Worm (Caenorhabditis elegans) whole organism, late embryonic: ENCODE measurements around the gene str-196.

ENCODE experiments used
- C38D4.7 ChIP-seq: fragments of 200-800 bp; sonication (Bioruptor generic); optimal IDR thresholded peaks from 2 replicates; lab custom pipeline; 2018; ENCODE audit warnings: mild to moderate bottlenecking, missing genetic modification characterization, moderate library complexity, missing compliant biosample characterization
- F13H6.1 ChIP-seq: sonication (generic microtip); optimal IDR thresholded peaks from 2 replicates; lab custom pipeline; 2016; ENCODE audit warnings: missing genetic modification characterization, missing compliant biosample characterization
- K02D7.2 ChIP-seq: sonication (generic microtip); optimal IDR thresholded peaks from 2 replicates; lab custom pipeline; 2017; ENCODE audit warnings: mild to moderate bottlenecking, missing genetic modification characterization, missing compliant biosample characterization
- K09A11.1 ChIP-seq: sonication (generic microtip); optimal IDR thresholded peaks from 2 replicates; lab custom pipeline; 2017; ENCODE audit warnings: antibody characterized with exemption, mild to moderate bottlenecking, missing genetic modification characterization, missing compliant biosample characterization; ENCODE audit not compliant: insufficient read depth
- Y22D7AL.16 ChIP-seq: sonication (generic microtip); optimal IDR thresholded peaks from 2 replicates; lab custom pipeline; 2016; ENCODE audit warnings: missing genetic modification characterization, missing compliant biosample characterization
- ahr-1 ChIP-seq: sonication (generic microtip); optimal IDR thresholded peaks from 2 replicates; lab custom pipeline; 2016; ENCODE audit warnings: missing genetic modification characterization, missing compliant biosample characterization
- ceh-18 ChIP-seq: sonication (generic microtip); optimal IDR thresholded peaks from 2 replicates; lab custom pipeline; 2016; ENCODE audit warnings: missing genetic modification characterization, missing compliant biosample characterization
- ceh-19 ChIP-seq: fragments of 200-800 bp; sonication (Bioruptor generic); optimal IDR thresholded peaks from 2 replicates; lab custom pipeline; 2018; ENCODE audit warnings: mild to moderate bottlenecking, missing genetic modification characterization, missing compliant biosample characterization
- ceh-2 ChIP-seq: sonication (generic microtip); optimal IDR thresholded peaks from 2 replicates; lab custom pipeline; 2016; ENCODE audit warnings: missing genotype, missing genetic modification characterization, missing compliant biosample characterization
- ceh-48 ChIP-seq: sonication (generic microtip); optimal IDR thresholded peaks from 2 replicates; lab custom pipeline; 2016; ENCODE audit warnings: missing genetic modification characterization, inconsistent platforms, missing compliant biosample characterization
- ceh-6 ChIP-seq: fragments of 200-800 bp; sonication (Bioruptor generic); optimal IDR thresholded peaks from 2 replicates; lab custom pipeline; 2018; ENCODE audit warnings: mild to moderate bottlenecking, missing genetic modification characterization, missing compliant biosample characterization
- che-1 ChIP-seq: sonication (generic microtip); optimal IDR thresholded peaks from 2 replicates; lab custom pipeline; 2016; ENCODE audit warnings: mild to moderate bottlenecking, missing genetic modification characterization, missing compliant biosample characterization
- dmd-4 ChIP-seq: sonication (generic microtip); optimal IDR thresholded peaks from 2 replicates; lab custom pipeline; 2016; ENCODE audit warnings: borderline replicate concordance, missing genetic modification characterization, missing compliant biosample characterization
- dve-1 ChIP-seq: sonication (generic microtip); optimal IDR thresholded peaks from 2 replicates; lab custom pipeline; 2017; ENCODE audit warnings: antibody characterized with exemption, mild to moderate bottlenecking, missing genetic modification characterization, missing compliant biosample characterization
- ets-4 ChIP-seq: sonication (generic microtip); optimal IDR thresholded peaks from 2 replicates; lab custom pipeline; 2016; ENCODE audit warnings: missing genetic modification characterization, missing compliant biosample characterization
- fkh-10 ChIP-seq: fragments of 150-350 bp; optimal IDR thresholded peaks from 2 replicates; lab custom pipeline; 2014; ENCODE audit warnings: missing biosample characterization, missing genetic modification reagents, missing genetic modification characterization
- hlh-30 ChIP-seq: sonication (generic microtip); optimal IDR thresholded peaks from 2 replicates; lab custom pipeline; 2017; ENCODE audit warnings: antibody characterized with exemption, missing genetic modification characterization, missing compliant biosample characterization; ENCODE audit not compliant: insufficient read depth
- hlh-6 ChIP-seq: sonication (generic microtip); optimal IDR thresholded peaks from 2 replicates; lab custom pipeline; 2016; ENCODE audit warnings: missing genotype, missing genetic modification characterization, missing compliant biosample characterization
- hlh-8 ChIP-seq: sonication (generic microtip); optimal IDR thresholded peaks from 2 replicates; lab custom pipeline; 2016; ENCODE audit warnings: missing genotype, missing genetic modification characterization, missing compliant biosample characterization
- lim-6 ChIP-seq: sonication (generic microtip); optimal IDR thresholded peaks from 2 replicates; lab custom pipeline; 2016; ENCODE audit warnings: missing genetic modification characterization, missing compliant biosample characterization
- mec-3 ChIP-seq: sonication (generic microtip); optimal IDR thresholded peaks from 2 replicates; lab custom pipeline; 2016; ENCODE audit warnings: borderline replicate concordance, missing genetic modification characterization, missing compliant biosample characterization
- nfya-1 ChIP-seq: sonication (generic microtip); optimal IDR thresholded peaks from 2 replicates; lab custom pipeline; 2017; ENCODE audit warnings: missing genetic modification characterization, mild to moderate bottlenecking, missing compliant biosample characterization, antibody characterized with exemption, moderate library complexity
- nhr-11 ChIP-seq: fragments of 150-350 bp; optimal IDR thresholded peaks from 2 replicates; lab custom pipeline; 2014; ENCODE audit warnings: missing biosample characterization, missing genetic modification characterization
- nhr-232 ChIP-seq: sonication (generic microtip); optimal IDR thresholded peaks from 2 replicates; lab custom pipeline; 2016; ENCODE audit warnings: missing genetic modification characterization, missing compliant biosample characterization
- npax-4 ChIP-seq: sonication (generic microtip); optimal IDR thresholded peaks from 2 replicates; lab custom pipeline; 2016; ENCODE audit warnings: missing genetic modification characterization, missing compliant biosample characterization
- odd-2 ChIP-seq: sonication (generic microtip); optimal IDR thresholded peaks from 2 replicates; lab custom pipeline; 2017; ENCODE audit warnings: antibody characterized with exemption, mild to moderate bottlenecking, missing genetic modification characterization, missing compliant biosample characterization
- pat-9 ChIP-seq: fragments of 200-800 bp; sonication (Bioruptor generic); optimal IDR thresholded peaks from 2 replicates; lab custom pipeline; 2018; ENCODE audit warnings: mild to moderate bottlenecking, missing genetic modification characterization, moderate library complexity, missing compliant biosample characterization
- pha-2 ChIP-seq: sonication (generic microtip); optimal IDR thresholded peaks from 2 replicates; lab custom pipeline; 2017; ENCODE audit warnings: mild to moderate bottlenecking, missing genetic modification characterization, missing compliant biosample characterization
- pros-1 ChIP-seq: fragments of 150-350 bp; optimal IDR thresholded peaks from 2 replicates; lab custom pipeline; 2014; ENCODE audit warnings: missing biosample characterization, missing genetic modification reagents, missing genetic modification characterization
- sdc-2 ChIP-seq: sonication (generic microtip); optimal IDR thresholded peaks from 2 replicates; lab custom pipeline; 2016; ENCODE audit warnings: missing genotype, missing genetic modification characterization, missing compliant biosample characterization
- sox-2 ChIP-seq: fragments of 200-800 bp; sonication (Bioruptor generic); IDR thresholded peaks from 2 replicates; pipeline ENCODE4 v1.3.6; 2022; ENCODE audit warnings: missing genetic modification reagents, missing genetic modification characterization, missing compliant biosample characterization
- ttx-3 ChIP-seq: sonication (generic microtip); optimal IDR thresholded peaks from 2 replicates; lab custom pipeline; 2016; ENCODE audit warnings: missing genetic modification reagents, missing genetic modification characterization, missing compliant biosample characterization
- unc-3 ChIP-seq, 2 experiments: fragments of 200-800 bp in 1 of 2; sonication (Bioruptor generic) in 1 of 2; sonication (generic microtip) in 1 of 2; conservative IDR thresholded peaks in 1 of 2; optimal IDR thresholded peaks in 1 of 2; 2 replicates each; pipeline versions ENCODE4 v1.3.6 to Lab custom; 2016 to 2022; ENCODE audit warnings: missing compliant biosample characterization in 2 of 2, missing genetic modification characterization in 2 of 2, missing genetic modification reagents in 1 of 2
- zip-5 ChIP-seq: sonication (generic microtip); optimal IDR thresholded peaks from 2 replicates; lab custom pipeline; 2016; ENCODE audit warnings: missing genetic modification characterization, missing compliant biosample characterization

Gene str-196

DNA sequence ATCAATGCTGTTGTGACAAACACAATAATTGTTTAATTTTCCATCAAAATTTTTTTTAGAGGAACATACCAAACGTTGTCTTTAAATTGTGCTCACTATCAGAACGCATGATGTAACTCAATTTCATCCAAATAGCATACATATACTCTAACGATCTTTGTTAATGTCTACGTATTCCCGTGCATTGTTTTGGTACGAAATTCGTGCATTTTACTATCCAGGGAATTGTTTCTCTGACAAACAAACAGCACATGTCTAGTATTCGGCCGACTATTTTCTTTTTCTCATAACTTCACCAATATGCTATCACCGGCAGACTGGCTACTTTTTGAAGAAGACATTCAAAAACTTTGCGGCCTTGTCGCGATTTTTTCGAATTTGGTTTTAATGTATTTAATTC lies at the start of gene str-196:
TSS of gene str-196 (plus strand) at position 301 of the 400 bp plus-strand sequence.
- TF ChIP-seq Y22D7AL.16 (tag; lab: Kevin White, UChicago) (no peak), fkh-10 (GFP tag; lab: Kevin White, UChicago) (no peak), K09A11.1 (tag; lab: Kevin White, UChicago) (no peak), ahr-1 (tag; lab: Kevin White, UChicago) (no peak), zip-5 (tag; lab: Kevin White, UChicago) (no peak), hlh-30 (tag; lab: Kevin White, UChicago) (no peak), mec-3 (tag; lab: Kevin White, UChicago) (no peak), nfya-1 (tag; lab: Kevin White, UChicago) (no peak), pros-1 (no peak), C38D4.7 (GFP tag; lab: Kevin White, UChicago) (no peak), ets-4 (no peak), lim-6 (tag; lab: Kevin White, UChicago) (no peak), sox-2 (no peak)

DNA sequence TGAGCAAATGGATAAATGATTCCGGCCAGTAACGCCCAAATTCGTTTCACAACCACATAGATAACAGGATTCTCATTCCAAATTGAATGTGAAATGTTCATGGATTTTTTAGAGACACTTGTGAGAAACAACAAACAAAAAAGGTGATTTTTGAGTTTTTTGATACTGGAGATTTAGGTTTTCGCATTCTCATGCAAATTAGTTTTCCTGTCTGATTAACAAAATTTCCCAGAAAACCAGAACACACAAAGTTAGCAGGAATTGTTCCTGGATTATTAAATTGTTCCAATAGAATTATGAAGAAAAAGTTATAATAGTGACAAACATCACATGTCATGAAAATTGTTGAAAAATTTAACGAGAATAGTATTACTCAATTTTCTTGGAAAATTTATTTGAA lies 48.3 kb upstream of the str-196 start, which contains the start of gene srh-33:
TSS of gene srh-33 (minus strand) at position 101 of the 400 bp plus-strand sequence.
- TF ChIP-seq nhr-232 (tag; lab: Kevin White, UChicago) (no peak), ceh-6 (no peak), ceh-19 (GFP tag; lab: Kevin White, UChicago) (no peak), che-1 (tag; lab: Kevin White, UChicago) (no peak), ttx-3 (tag; lab: Kevin White, UChicago) (no peak), ceh-48 (no peak), pha-2 (tag; lab: Kevin White, UChicago) (no peak), F13H6.1 (tag; lab: Kevin White, UChicago) (no peak), nhr-11 (tag; lab: Kevin White, UChicago) (no peak), odd-2 (tag; lab: Kevin White, UChicago) (no peak), dve-1 (tag; lab: Kevin White, UChicago) (no peak), unc-3 (GFP tag; conservative IDR thresholded peaks at IDR 0.05; lab: Robert Waterston, UW) (no peak), unc-3 (tag; optimal IDR thresholded peaks at IDR 0.05; lab: Kevin White, UChicago) (no peak), Y22D7AL.16 (tag; lab: Kevin White, UChicago) (no peak), K09A11.1 (tag; lab: Kevin White, UChicago) (no peak)

DNA sequence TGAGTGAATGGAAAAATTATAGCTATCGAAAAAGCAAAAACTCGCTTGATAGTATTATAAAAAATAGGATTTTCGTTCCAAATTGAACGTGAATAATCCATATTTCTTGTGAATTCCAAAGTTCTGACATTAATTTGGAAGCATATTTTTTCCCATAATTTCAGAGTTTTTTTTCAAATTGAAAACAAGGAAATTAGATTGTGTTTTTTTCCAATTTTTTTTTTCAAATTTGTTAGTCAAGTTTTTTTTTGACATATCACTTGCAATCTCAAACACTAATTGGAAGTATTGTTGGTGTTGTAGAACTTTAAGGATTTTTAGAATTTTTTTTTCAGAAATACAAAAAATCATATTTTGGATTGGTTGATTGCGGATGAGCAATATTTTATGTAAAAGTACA lies 45.0 kb upstream of the str-196 start, which contains the start of gene srh-34:
TSS of gene srh-34 (minus strand) at position 101 of the 400 bp plus-strand sequence.
- TF ChIP-seq K02D7.2 (tag; lab: Kevin White, UChicago) (no peak), ceh-2 (tag; lab: Kevin White, UChicago) (no peak), ceh-18 (tag; lab: Kevin White, UChicago) (no peak), ceh-6 (no peak), pat-9 (tag; lab: Kevin White, UChicago) (no peak), nfya-1 (tag; lab: Kevin White, UChicago) (no peak), ceh-48 (no peak), pros-1 (no peak), npax-4 (tag; lab: Kevin White, UChicago) (no peak), hlh-8 (no peak)

DNA sequence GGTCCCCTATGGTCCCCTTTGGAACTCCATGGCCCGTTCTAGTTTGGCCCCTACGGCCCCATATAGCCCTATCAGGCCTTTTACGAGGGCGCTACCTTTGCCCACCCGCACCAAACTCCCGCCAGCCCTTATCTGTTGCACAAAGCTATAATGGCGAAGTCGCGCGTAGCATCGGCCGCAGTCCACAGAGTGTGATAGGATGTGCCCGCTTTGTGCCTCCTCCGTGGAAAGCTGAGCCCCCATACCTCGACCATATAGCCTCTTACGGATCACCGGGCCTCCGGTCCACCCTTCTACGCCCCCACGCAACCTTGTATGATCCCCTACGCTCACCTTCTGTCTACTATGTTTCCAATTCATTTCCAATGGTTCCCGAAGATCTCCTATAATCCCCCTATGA lies 44.5 kb upstream of the str-196 start:
- no peak for TF ChIP-seq npax-4 (tag; lab: Kevin White, UChicago)
- TF ChIP-seq sdc-2 (tag; lab: Kevin White, UChicago), result peak; percentile 20
- peak; percentile 6 for TF ChIP-seq dmd-4 (tag; lab: Kevin White, UChicago)
- peak; percentile 18 for TF ChIP-seq hlh-6 (tag; lab: Kevin White, UChicago)
